Worm (Caenorhabditis elegans) whole organism, L4 larva: ENCODE measurements around the gene R11D1.12.

Experiments
- ama-1 ChIP-seq: fragments of 150-350 bp; optimal IDR thresholded peaks from 2 replicates; lab custom pipeline; 2014; ENCODE audit warnings: inconsistent platforms, mixed read lengths
- daf-16 ChIP-seq, 3 experiments: sonication (generic microtip); optimal IDR thresholded peaks; 2 replicates each; lab custom pipeline; 2016 to 2017; ENCODE audit warnings: missing genetic modification characterization in 3 of 3, missing genetic modification reagents in 3 of 3, mild to moderate bottlenecking in 2 of 3, missing compliant biosample characterization in 2 of 3, missing biosample characterization in 1 of 3, moderate library complexity in 1 of 3
- lin-39 ChIP-seq: fragments of 150-350 bp; optimal IDR thresholded peaks from 2 replicates; lab custom pipeline; 2014; ENCODE audit warnings: missing biosample characterization, missing genetic modification reagents, missing genetic modification characterization
- mdl-1 ChIP-seq, 2 experiments: fragments of 150-350 bp in 1 of 2; sonication (generic microtip) in 1 of 2; optimal IDR thresholded peaks; 2 replicates each; lab custom pipeline; 2014 to 2017; ENCODE audit warnings: missing biosample characterization in 2 of 2, missing genetic modification characterization in 2 of 2
- mes-2 ChIP-seq: sonication (generic microtip); optimal IDR thresholded peaks from 2 replicates; lab custom pipeline; 2016; ENCODE audit warnings: missing genotype, mild to moderate bottlenecking, missing genetic modification characterization, missing compliant biosample characterization; ENCODE audit not compliant: poor library complexity, severe bottlenecking
- unc-39 ChIP-seq: sonication (generic microtip); optimal IDR thresholded peaks from 2 replicates; lab custom pipeline; 2017; ENCODE audit warnings: missing biosample characterization, missing genetic modification characterization
- unc-62 ChIP-seq, 3 experiments: fragments of 150-350 bp in 1 of 3; sonication (generic microtip); optimal IDR thresholded peaks in 2 of 3; peaks in 1 of 3; 1 replicate in 1 of 3; 2 replicates in 2 of 3; lab custom pipeline; 2014 to 2017; ENCODE audit warnings: missing biosample characterization in 3 of 3, missing genetic modification characterization in 3 of 3, missing genetic modification reagents in 3 of 3, missing genotype in 1 of 3
- zfp-2 ChIP-seq: sonication (generic microtip); optimal IDR thresholded peaks from 2 replicates; lab custom pipeline; 2016; ENCODE audit warnings: mild to moderate bottlenecking, missing genetic modification characterization, missing compliant biosample characterization
- ztf-11 ChIP-seq: fragments of 150-350 bp; optimal IDR thresholded peaks from 2 replicates; lab custom pipeline; 2014; ENCODE audit warnings: missing biosample characterization, missing genetic modification characterization

ce11 chrV:12736166-12736753, 10.5 kb upstream of the R11D1.12 start, which contains the start of gene cky-1:
- no peak for TF ChIP-seq mes-2 (tag; lab: Kevin White, UChicago)
- no peak for TF ChIP-seq ztf-11
- TF ChIP-seq zfp-2 = no peak
- no peak for TF ChIP-seq mdl-1 (tag; optimal IDR thresholded peaks at IDR 0.05; lab: Kevin White, UChicago)
- no peak for TF ChIP-seq unc-62 (GFP tag; optimal IDR thresholded peaks at IDR 0.05 in 1 of 2; lab: Kevin White, UChicago)
- TF ChIP-seq unc-62 (tag; optimal IDR thresholded peaks at IDR 0.05; lab: Kevin White, UChicago) = no peak
- no peak for TF ChIP-seq daf-16 (GFP tag; optimal IDR thresholded peaks at IDR 0.05; lab: Kevin White, UChicago)
- TF ChIP-seq daf-16 (tag; optimal IDR thresholded peaks at IDR 0.05; lab: Kevin White, UChicago) = no peak
- TF ChIP-seq unc-39 (tag; lab: Kevin White, UChicago) = no peak
- no peak for TF ChIP-seq ama-1 (lab: Kevin White, UChicago)
- TF ChIP-seq lin-39 = no peak
